Worm (Caenorhabditis elegans) whole organism, L1 larva: Measurements from ENCODE around the gene C43H6.4.

ENCODE experiments used
- C16A3.4 ChIP-seq: fragments of 150-350 bp; optimal IDR thresholded peaks from 2 replicates; lab custom pipeline; 2014; ENCODE audit warnings: missing biosample characterization, missing genetic modification characterization
- C34B4.2 ChIP-seq: sonication (generic microtip); optimal IDR thresholded peaks from 2 replicates; lab custom pipeline; 2017; ENCODE audit warnings: mild to moderate bottlenecking, missing genetic modification characterization, missing compliant biosample characterization
- ama-1 ChIP-seq: fragments of 150-350 bp; optimal IDR thresholded peaks from 2 replicates; lab custom pipeline; 2014
- blmp-1 ChIP-seq: fragments of 150-350 bp; optimal IDR thresholded peaks from 2 replicates; lab custom pipeline; 2014; ENCODE audit warnings: missing biosample characterization, missing genetic modification characterization
- ceh-82 ChIP-seq, 3 experiments: fragments of 150-350 bp in 1 of 3; sonication (generic microtip) in 2 of 3; optimal IDR thresholded peaks; 2 replicates each; lab custom pipeline; 2014 to 2017; ENCODE audit warnings: missing biosample characterization in 3 of 3, missing genetic modification characterization in 3 of 3
- dpl-1 ChIP-seq, 3 experiments: fragments of 150-350 bp in 2 of 3; sonication (generic microtip) in 1 of 3; optimal IDR thresholded peaks; 2 replicates each; lab custom pipeline; 2014 to 2017; ENCODE audit warnings: missing biosample characterization in 3 of 3, missing genetic modification characterization in 3 of 3, missing genetic modification reagents in 3 of 3
- dsc-1 ChIP-seq: sonication (generic microtip); optimal IDR thresholded peaks from 2 replicates; lab custom pipeline; 2016; ENCODE audit warnings: mild to moderate bottlenecking, missing genetic modification characterization, missing compliant biosample characterization
- efl-3 ChIP-seq: fragments of 200-800 bp; sonication (Bioruptor generic); optimal IDR thresholded peaks from 2 replicates; lab custom pipeline; 2018; ENCODE audit warnings: mild to moderate bottlenecking, missing genetic modification characterization, missing compliant biosample characterization
- elt-2 ChIP-seq: sonication (generic microtip); optimal IDR thresholded peaks from 2 replicates; lab custom pipeline; 2016; ENCODE audit warnings: missing genetic modification characterization, mild to moderate bottlenecking, inconsistent platforms, missing compliant biosample characterization, missing genetic modification reagents
- ets-5 ChIP-seq: fragments of 200-800 bp; sonication (Bioruptor generic); IDR thresholded peaks from 2 replicates; pipeline ENCODE4 v1.3.6; 2022; ENCODE audit warnings: missing genetic modification characterization, missing compliant biosample characterization
- fkh-10 ChIP-seq: sonication (generic microtip); optimal IDR thresholded peaks from 2 replicates; lab custom pipeline; 2017; ENCODE audit warnings: missing biosample characterization, missing genetic modification reagents, missing genetic modification characterization
- fkh-4 ChIP-seq: sonication (generic microtip); optimal IDR thresholded peaks from 2 replicates; lab custom pipeline; 2016; ENCODE audit warnings: missing compliant biosample characterization, missing genetic modification characterization, borderline replicate concordance
- fkh-8 ChIP-seq: sonication (generic microtip); optimal IDR thresholded peaks from 2 replicates; lab custom pipeline; 2016; ENCODE audit warnings: mild to moderate bottlenecking, missing genetic modification characterization, missing compliant biosample characterization
- fos-1 ChIP-seq: fragments of 150-350 bp; optimal IDR thresholded peaks from 2 replicates; lab custom pipeline; 2014; ENCODE audit warnings: missing biosample characterization, missing genetic modification characterization
- grh-1 ChIP-seq: fragments of 200-800 bp; sonication (Bioruptor generic); IDR thresholded peaks from 2 replicates; pipeline ENCODE4 v1.3.6; 2022; ENCODE audit warnings: missing genetic modification reagents, missing genetic modification characterization, missing compliant biosample characterization
- hlh-17 ChIP-seq: fragments of 200-800 bp; sonication (Bioruptor generic); optimal IDR thresholded peaks from 2 replicates; lab custom pipeline; 2018; ENCODE audit warnings: missing genetic modification characterization, mild to moderate bottlenecking, missing compliant biosample characterization, moderate library complexity, borderline replicate concordance
- lin-13 ChIP-seq: fragments of 150-350 bp; optimal IDR thresholded peaks from 2 replicates; lab custom pipeline; 2014; ENCODE audit warnings: missing biosample characterization, missing genetic modification reagents, missing genetic modification characterization
- lin-14 ChIP-seq: fragments of 200-800 bp; sonication (Bioruptor generic); optimal IDR thresholded peaks from 2 replicates; lab custom pipeline; 2018; ENCODE audit warnings: mild to moderate bottlenecking, missing genetic modification characterization, moderate library complexity, missing compliant biosample characterization
- lir-3 ChIP-seq: sonication (generic microtip); optimal IDR thresholded peaks from 2 replicates; lab custom pipeline; 2016; ENCODE audit warnings: mild to moderate bottlenecking, missing genetic modification characterization, moderate library complexity, missing compliant biosample characterization; ENCODE audit not compliant: poor library complexity
- lsy-2 ChIP-seq, 2 experiments: fragments of 150-350 bp; optimal IDR thresholded peaks; 2 replicates each; lab custom pipeline; 2014; ENCODE audit warnings: missing biosample characterization in 2 of 2, missing genetic modification characterization in 2 of 2
- mef-2 ChIP-seq: fragments of 150-350 bp; optimal IDR thresholded peaks from 2 replicates; lab custom pipeline; 2014; ENCODE audit warnings: missing biosample characterization, missing genetic modification characterization
- nhr-20 ChIP-seq: sonication (generic microtip); optimal IDR thresholded peaks from 2 replicates; lab custom pipeline; 2016; ENCODE audit warnings: mild to moderate bottlenecking, missing genetic modification characterization, missing compliant biosample characterization
- nhr-71 ChIP-seq: sonication (generic microtip); optimal IDR thresholded peaks from 2 replicates; lab custom pipeline; 2016; ENCODE audit warnings: mild to moderate bottlenecking, missing genetic modification characterization, moderate library complexity, missing compliant biosample characterization
- nhr-76 ChIP-seq: sonication (generic microtip); optimal IDR thresholded peaks from 2 replicates; lab custom pipeline; 2017; ENCODE audit warnings: missing biosample characterization, missing genetic modification characterization
- nhr-77 ChIP-seq: fragments of 150-350 bp; optimal IDR thresholded peaks from 2 replicates; lab custom pipeline; 2014; ENCODE audit warnings: missing biosample characterization, missing genetic modification characterization
- nhr-84 ChIP-seq: sonication (generic microtip); optimal IDR thresholded peaks from 2 replicates; lab custom pipeline; 2017; ENCODE audit warnings: missing biosample characterization, missing genetic modification characterization
- nhr-85 ChIP-seq: sonication (generic microtip); peaks from one replicate; lab custom pipeline; 2016; ENCODE audit warnings: missing genetic modification characterization, inconsistent platforms, missing compliant biosample characterization
- skn-1 ChIP-seq: fragments of 150-350 bp; optimal IDR thresholded peaks from 2 replicates; lab custom pipeline; 2014; ENCODE audit warnings: missing biosample characterization, missing genetic modification characterization
- sptf-1 ChIP-seq: fragments of 150-350 bp; optimal IDR thresholded peaks from 2 replicates; lab custom pipeline; 2014; ENCODE audit warnings: missing biosample characterization, missing genetic modification characterization
- unc-30 ChIP-seq: sonication (generic microtip); optimal IDR thresholded peaks from 2 replicates; lab custom pipeline; 2017; ENCODE audit warnings: missing biosample characterization, missing genetic modification characterization
- unc-86 ChIP-seq: sonication (generic microtip); optimal IDR thresholded peaks from 2 replicates; lab custom pipeline; 2016; ENCODE audit warnings: missing genetic modification characterization, missing compliant biosample characterization
- xbp-1 ChIP-seq: sonication (generic microtip); optimal IDR thresholded peaks from 2 replicates; lab custom pipeline; 2016; ENCODE audit warnings: missing genetic modification characterization, missing compliant biosample characterization
- zag-1 ChIP-seq: fragments of 150-350 bp; optimal IDR thresholded peaks from 2 replicates; lab custom pipeline; 2014; ENCODE audit warnings: missing biosample characterization, missing genetic modification characterization

The C43H6.4 gene

DNA sequence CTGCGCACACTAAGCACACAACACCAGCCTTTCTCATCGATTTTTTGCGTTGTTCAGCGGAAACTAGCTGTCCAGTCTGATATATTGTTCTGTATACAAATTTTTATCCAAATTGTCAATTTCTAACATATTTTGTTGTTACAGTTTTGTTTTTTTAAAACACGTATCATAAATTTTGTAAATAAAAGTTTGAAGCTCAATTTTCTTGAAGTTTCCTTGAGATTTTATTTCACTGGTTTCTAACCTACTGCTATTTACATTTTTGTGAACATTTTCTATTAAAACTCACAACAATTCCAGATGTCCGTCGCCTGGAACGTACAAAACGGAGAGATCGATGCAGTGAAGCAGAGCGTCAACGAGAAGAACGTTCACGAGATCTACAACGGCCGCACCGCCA lies 3.3 kb downstream of the C43H6.4 start, which contains the start of gene mtpn-1:
mtpn-1 (plus strand) TSS at position 301 of the 400 bp plus-strand sequence.
- peak; percentile 56 for TF ChIP-seq nhr-85 (tag; lab: Kevin White, UChicago)
- TF ChIP-seq nhr-84 = no peak
- TF ChIP-seq fkh-10 (GFP tag; lab: Kevin White, UChicago) = no peak
- TF ChIP-seq ceh-82 (tag; optimal IDR thresholded peaks at IDR 0.05; lab: Kevin White, UChicago) = no peak
- no peak for TF ChIP-seq elt-2 (tag; lab: Kevin White, UChicago)
- TF ChIP-seq xbp-1 = no peak
- TF ChIP-seq dpl-1 (GFP tag; optimal IDR thresholded peaks at IDR 0.05; lab: Kevin White, UChicago) = no peak
- no peak for TF ChIP-seq nhr-76 (tag; lab: Kevin White, UChicago)

DNA sequence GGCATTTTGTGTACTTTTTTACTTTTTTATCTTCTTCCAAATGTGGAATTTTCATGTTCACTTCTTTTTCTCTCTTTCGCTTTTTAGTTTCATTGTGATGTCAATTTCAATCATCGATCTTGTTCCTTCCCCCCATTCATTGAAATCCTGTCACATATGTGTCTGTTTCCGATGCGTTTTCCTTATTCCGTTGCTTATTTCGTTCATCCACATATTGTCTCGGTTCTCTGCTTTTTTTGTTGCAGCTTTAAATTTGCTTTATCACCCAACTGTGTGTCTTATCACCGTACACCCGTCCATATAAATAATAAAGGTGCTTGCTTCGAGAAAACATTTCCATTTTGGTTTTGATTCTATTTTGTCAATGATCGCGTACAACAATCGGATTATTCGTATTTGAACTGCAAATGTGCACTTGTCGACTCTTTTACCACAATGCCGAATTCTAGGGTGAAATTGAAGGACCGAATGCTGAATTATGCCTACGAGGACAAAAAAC lies 5.5 kb downstream of the C43H6.4 start, which contains the start of the genes C43H6.12 and trpp-12:
C43H6.12 (plus strand) TSS at position 365 of the 499 bp plus-strand sequence.
trpp-12 (plus strand) TSS at position 449 of the 499 bp plus-strand sequence.
- TF ChIP-seq fkh-4 (no peak), lin-13 (GFP tag; lab: Kevin White, UChicago) (no peak), mef-2 (tag; lab: Kevin White, UChicago) (no peak), C16A3.4 (tag; lab: Kevin White, UChicago) (no peak), lin-14 (GFP tag; lab: Kevin White, UChicago) (no peak), zag-1 (tag; lab: Kevin White, UChicago) (no peak), efl-3 (GFP tag; lab: Kevin White, UChicago) (no peak)

DNA sequence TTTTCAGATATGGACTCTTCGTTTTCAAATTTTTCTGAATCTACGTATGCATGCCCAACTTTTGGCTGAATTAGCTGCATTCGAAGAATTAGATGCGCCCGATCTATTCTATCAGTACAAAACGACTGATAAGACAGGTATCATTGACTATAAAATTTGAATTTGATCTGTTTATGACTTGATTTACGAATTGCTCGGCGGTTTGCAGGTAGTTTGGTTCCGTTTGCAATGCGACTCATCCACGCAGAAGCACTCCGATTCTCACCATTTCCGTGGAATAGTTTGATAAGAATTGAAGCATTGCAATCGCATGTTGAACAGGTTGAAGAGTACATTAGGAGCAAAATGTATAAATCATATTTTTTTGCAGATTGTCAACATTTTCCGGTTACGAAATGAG lies 7.2 kb downstream of the C43H6.4 start:
- TF ChIP-seq lin-13 (GFP tag; lab: Kevin White, UChicago) (no peak), ama-1 (lab: Kevin White, UChicago) (no peak), ceh-82 (tag; optimal IDR thresholded peaks at IDR 0.05; lab: Kevin White, UChicago) (no peak), skn-1 (tag; lab: Kevin White, UChicago) (no peak), elt-2 (tag; lab: Kevin White, UChicago) (peak; percentile 27), unc-30 (tag; lab: Kevin White, UChicago) (no peak), fos-1 (tag; lab: Kevin White, UChicago) (no peak)

DNA sequence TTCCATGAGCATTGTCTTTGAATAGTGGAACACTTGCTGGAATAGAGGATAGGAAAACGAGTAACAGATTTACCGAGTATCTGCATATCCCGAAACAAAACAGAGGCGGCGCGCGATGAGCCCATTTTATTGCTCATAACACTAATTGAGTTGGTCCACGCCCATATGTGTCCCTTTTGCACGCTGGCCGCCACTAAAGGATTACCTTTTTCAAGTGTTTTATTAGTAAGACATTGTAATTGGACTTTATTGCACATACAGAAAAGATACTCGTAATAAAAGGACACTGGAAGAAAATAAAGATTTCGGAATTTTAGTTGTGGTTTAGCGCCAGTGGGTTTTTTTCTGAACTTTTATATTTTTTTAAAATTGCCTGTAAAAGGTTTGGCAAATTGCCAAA lies 9.5 kb downstream of the C43H6.4 start, which contains the start of gene hlh-15:
hlh-15 (minus strand) TSS at position 101 of the 400 bp plus-strand sequence.
- no peak for TF ChIP-seq nhr-77 (tag; lab: Kevin White, UChicago)
- TF ChIP-seq nhr-71 = no peak
- no peak for TF ChIP-seq sptf-1 (tag; lab: Kevin White, UChicago)
- TF ChIP-seq ets-5 (GFP tag; lab: Robert Waterston, UW) = no peak
- no peak for TF ChIP-seq unc-86 (tag; lab: Kevin White, UChicago)

DNA sequence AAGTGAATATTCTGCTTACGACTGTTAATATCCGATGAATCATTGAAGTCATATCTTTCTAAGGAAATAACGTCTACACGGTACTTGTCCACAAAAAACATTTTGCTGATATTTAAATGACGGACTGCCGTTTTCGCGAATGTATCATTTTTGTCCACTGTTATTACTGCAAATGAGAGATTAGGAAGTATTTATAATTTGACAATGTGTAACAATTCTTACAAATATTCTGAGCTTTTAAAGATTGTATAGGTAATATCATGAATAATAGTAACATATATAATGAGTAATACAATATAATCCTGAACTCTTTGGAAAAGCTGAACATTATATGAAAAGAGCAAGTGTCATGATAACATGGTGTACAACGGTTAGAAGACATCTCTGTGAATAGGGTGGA lies 16.0 kb downstream of the C43H6.4 start, which contains the start of gene glr-7:
glr-7 (minus strand) TSS at position 101 of the 400 bp plus-strand sequence.
- TF ChIP-seq C34B4.2 (tag; lab: Kevin White, UChicago) (no peak), fkh-8 (no peak), hlh-17 (GFP tag; lab: Kevin White, UChicago) (no peak), lir-3 (tag; lab: Kevin White, UChicago) (no peak), nhr-20 (tag; lab: Kevin White, UChicago) (no peak), lsy-2 (tag; optimal IDR thresholded peaks at IDR 0.05; lab: Kevin White, UChicago) (no peak), grh-1 (GFP tag; lab: Robert Waterston, UW) (no peak), blmp-1 (tag; lab: Kevin White, UChicago) (no peak)

DNA sequence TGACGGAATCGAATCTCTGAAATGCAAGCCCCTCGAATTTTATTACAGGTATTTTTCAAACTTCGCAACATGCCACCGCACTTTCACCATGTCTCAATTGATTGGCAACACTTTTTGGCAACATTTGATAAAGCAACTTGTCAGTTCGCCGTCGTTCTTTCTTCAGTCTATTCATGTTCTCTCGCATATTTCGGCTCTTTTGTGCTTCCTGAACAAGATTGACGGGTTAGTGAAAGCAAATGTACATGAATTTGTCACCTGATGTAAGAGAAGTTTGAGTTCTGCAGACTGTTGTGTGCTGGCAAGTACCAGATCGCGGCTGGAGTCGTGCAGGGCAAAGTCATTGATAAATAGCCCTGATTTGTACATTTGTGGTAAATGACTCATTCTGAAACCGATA lies 18.3 kb downstream of the C43H6.4 start:
- TF ChIP-seq dsc-1 (tag; lab: Kevin White, UChicago) = no peak
- TF ChIP-seq, all 84 proteins: peak for 0
